Worm (Caenorhabditis elegans) whole organism, young adult: ENCODE data around the gene hum-2.

Source experiments
- F49E8.2 ChIP-seq: sonication (generic microtip); optimal IDR thresholded peaks from 3 replicates; lab custom pipeline; 2017; ENCODE audit warnings: missing genetic modification characterization, mild to moderate bottlenecking, missing compliant biosample characterization, antibody characterized with exemption, moderate library complexity; ENCODE audit not compliant: insufficient read depth
- Y53F4B.3 ChIP-seq: fragments of 200-800 bp; sonication (Bioruptor generic); IDR thresholded peaks from 2 replicates; pipeline ENCODE4 v1.3.6; 2022; ENCODE audit warnings: missing genetic modification reagents, missing genetic modification characterization, missing compliant biosample characterization
- dpl-1 ChIP-seq: fragments of 150-350 bp; optimal IDR thresholded peaks from 2 replicates; lab custom pipeline; 2014; ENCODE audit warnings: missing biosample characterization, missing genetic modification reagents, missing genetic modification characterization
- lsy-27 ChIP-seq: sonication (generic microtip); optimal IDR thresholded peaks from 2 replicates; lab custom pipeline; 2017; ENCODE audit warnings: missing genetic modification characterization, mild to moderate bottlenecking, missing compliant biosample characterization, antibody characterized with exemption, missing genotype, borderline replicate concordance; ENCODE audit not compliant: insufficient read depth
- nhr-90 ChIP-seq: sonication (generic microtip); optimal IDR thresholded peaks from 2 replicates; lab custom pipeline; 2016; ENCODE audit warnings: missing genotype, mild to moderate bottlenecking, missing genetic modification characterization, missing compliant biosample characterization
- repo-1 ChIP-seq: sonication (generic microtip); optimal IDR thresholded peaks from 2 replicates; lab custom pipeline; 2017; ENCODE audit warnings: mild to moderate bottlenecking, missing genetic modification characterization, missing compliant biosample characterization
- snpc-3.4 ChIP-seq: sonication (generic microtip); optimal IDR thresholded peaks from 2 replicates; lab custom pipeline; 2017; ENCODE audit warnings: missing genetic modification characterization, mild to moderate bottlenecking, missing compliant biosample characterization, antibody characterized with exemption, moderate library complexity, missing genotype, missing genetic modification reagents

ce11 chrV:9352947-9353346 is 33.0 kb upstream of the hum-2 start, which contains the start of gene srx-46:
- TF ChIP-seq dpl-1 (GFP tag; lab: Kevin White, UChicago) (no peak), F49E8.2 (tag; lab: Kevin White, UChicago) (no peak), snpc-3.4 (tag; lab: Kevin White, UChicago) (no peak), nhr-90 (no peak), repo-1 (tag; lab: Kevin White, UChicago) (no peak), lsy-27 (tag; lab: Kevin White, UChicago) (no peak), Y53F4B.3 (GFP tag; lab: Robert Waterston, UW) (no peak)
